Fruit fly (Drosophila melanogaster) whole organism, embryonic: ENCODE data around the gene APC4.

Source experiments
- CG11093 ChIP-seq: fragments of 200-800 bp; sonication (Bioruptor generic); IDR thresholded peaks from 3 replicates; pipeline ENCODE4 v1.3.6; 2022; ENCODE audit warnings: missing biosample characterization, missing genetic modification characterization
- CG13296 ChIP-seq: fragments of 200-800 bp; sonication (Bioruptor generic); optimal IDR thresholded peaks from 3 replicates; lab custom pipeline; 2018; ENCODE audit warnings: missing biosample characterization, mild to moderate bottlenecking, missing genetic modification characterization
- CG14965 ChIP-seq: fragments of 200-800 bp; sonication (Bioruptor generic); optimal IDR thresholded peaks from 2 replicates; lab custom pipeline; 2016; ENCODE audit warnings: missing biosample characterization, missing genetic modification characterization, borderline replicate concordance
- CG15514 ChIP-seq: fragments of 200-800 bp; sonication (Bioruptor generic); optimal IDR thresholded peaks from 3 replicates; lab custom pipeline; 2017; ENCODE audit warnings: missing biosample characterization, missing genetic modification characterization, mild to moderate bottlenecking, moderate library complexity, missing genetic modification reagents
- CG17385 ChIP-seq: fragments of 200-800 bp; sonication (Bioruptor generic); optimal IDR thresholded peaks from 3 replicates; lab custom pipeline; 2018; ENCODE audit warnings: missing biosample characterization, mild to moderate bottlenecking, missing genetic modification characterization
- CG17802 ChIP-seq: fragments of 200-800 bp; sonication (Bioruptor generic); optimal IDR thresholded peaks from 2 replicates; lab custom pipeline; 2018; ENCODE audit warnings: missing biosample characterization, mild to moderate bottlenecking, missing genetic modification characterization, moderate library complexity
- CG18476 ChIP-seq: fragments of 200-800 bp; sonication (Bioruptor generic); optimal IDR thresholded peaks from 2 replicates; lab custom pipeline; 2016; ENCODE audit warnings: missing biosample characterization, mild to moderate bottlenecking, missing genetic modification characterization
- CG2120 ChIP-seq: fragments of 200-800 bp; sonication (Bioruptor generic); optimal IDR thresholded peaks from 3 replicates; lab custom pipeline; 2016; ENCODE audit warnings: missing biosample characterization, missing genetic modification characterization
- CG2678 ChIP-seq: fragments of 200-800 bp; sonication (Bioruptor generic); optimal IDR thresholded peaks from 3 replicates; lab custom pipeline; 2019; ENCODE audit warnings: missing biosample characterization, mild to moderate bottlenecking, missing genetic modification characterization, moderate library complexity
- CG30020 ChIP-seq: fragments of 200-800 bp; optimal IDR thresholded peaks from 2 replicates; lab custom pipeline; 2019; ENCODE audit warnings: missing biosample characterization, mild to moderate bottlenecking, missing genetic modification characterization, moderate library complexity
- CG30431 ChIP-seq: fragments of 200-800 bp; sonication (Bioruptor generic); optimal IDR thresholded peaks from 2 replicates; lab custom pipeline; 2017; ENCODE audit warnings: missing biosample characterization, missing genetic modification characterization
- CG31441 ChIP-seq: fragments of 200-800 bp; sonication (Bioruptor generic); IDR thresholded peaks from 2 replicates; pipeline ENCODE4 v1.3.6; 2022; ENCODE audit warnings: missing biosample characterization, missing genetic modification characterization
- CG5180 ChIP-seq: fragments of 200-800 bp; sonication (Bioruptor generic); optimal IDR thresholded peaks from 3 replicates; lab custom pipeline; 2017; ENCODE audit warnings: missing biosample characterization, missing genetic modification characterization, mild to moderate bottlenecking, moderate library complexity, missing genetic modification reagents
- CG8765 ChIP-seq: fragments of 200-800 bp; sonication (Bioruptor generic); IDR thresholded peaks from 2 replicates; pipeline ENCODE4 v1.3.6; 2022; ENCODE audit warnings: missing biosample characterization, missing genetic modification characterization
- CG9609 ChIP-seq: fragments of 200-800 bp; sonication (Bioruptor generic); optimal IDR thresholded peaks from 3 replicates; lab custom pipeline; 2016; ENCODE audit warnings: missing biosample characterization, missing genetic modification characterization
- Doc2 ChIP-seq: fragments of 200-800 bp; sonication (Bioruptor generic); IDR thresholded peaks from 2 replicates; pipeline ENCODE4 v1.3.6; 2022; ENCODE audit warnings: missing biosample characterization, missing genetic modification characterization
- Max ChIP-seq: fragments of 200-800 bp; sonication (Bioruptor generic); optimal IDR thresholded peaks from 2 replicates; lab custom pipeline; 2016; ENCODE audit warnings: missing biosample characterization, mild to moderate bottlenecking, missing genetic modification characterization
- Med ChIP-seq: fragments of 200-800 bp; sonication (Bioruptor generic); peaks from one replicate; lab custom pipeline; 2016; ENCODE audit warnings: missing biosample characterization, missing genetic modification characterization, mild to moderate bottlenecking, inconsistent platforms, moderate library complexity
- Mes4 ChIP-seq: fragments of 200-800 bp; sonication (Bioruptor generic); optimal IDR thresholded peaks from 2 replicates; lab custom pipeline; 2016; ENCODE audit warnings: missing biosample characterization, missing genetic modification characterization
- Neu2 ChIP-seq: fragments of 200-800 bp; sonication (Bioruptor generic); optimal IDR thresholded peaks from 3 replicates; lab custom pipeline; 2016; ENCODE audit warnings: missing biosample characterization, missing genetic modification characterization, borderline replicate concordance
- Nf-YC ChIP-seq: fragments of 200-800 bp; optimal IDR thresholded peaks from 3 replicates; lab custom pipeline; 2019; ENCODE audit warnings: missing biosample characterization, mild to moderate bottlenecking, missing genetic modification characterization, moderate library complexity
- Ptx1 ChIP-seq: fragments of 200-800 bp; sonication (Bioruptor generic); IDR thresholded peaks from 2 replicates; pipeline ENCODE4 v1.3.6; 2022; ENCODE audit warnings: missing biosample characterization, missing genetic modification characterization
- Rfx ChIP-seq: fragments of 200-800 bp; sonication (Bioruptor generic); IDR thresholded peaks from 2 replicates; pipeline ENCODE4 v1.3.6; 2022; ENCODE audit warnings: missing biosample characterization, missing genetic modification characterization
- Ssrp ChIP-seq: fragments of 200-800 bp; sonication (Bioruptor generic); optimal IDR thresholded peaks from 2 replicates; lab custom pipeline; 2018; ENCODE audit warnings: missing biosample characterization, mild to moderate bottlenecking, missing genetic modification characterization, moderate library complexity
- Stat92E ChIP-seq, 3 experiments: fragments of >200 bp in 2 of 3; fragments of 200-800 bp in 1 of 3; sonication (Bioruptor generic) in 1 of 3; optimal IDR thresholded peaks; 2 replicates each; lab custom pipeline; 2017 to 2019; ENCODE audit warnings: missing biosample characterization in 3 of 3, missing genetic modification characterization in 3 of 3, mild to moderate bottlenecking in 1 of 3, moderate library complexity in 1 of 3
- Vsx1 ChIP-seq: fragments of 200-800 bp; sonication (Bioruptor generic); optimal IDR thresholded peaks from 2 replicates; lab custom pipeline; 2017; ENCODE audit warnings: missing biosample characterization, mild to moderate bottlenecking, missing genetic modification characterization, missing genetic modification reagents
- az2 ChIP-seq: fragments of 200-800 bp; sonication (Bioruptor generic); optimal IDR thresholded peaks from 3 replicates; lab custom pipeline; 2016; ENCODE audit warnings: missing biosample characterization, missing genetic modification characterization
- bsh ChIP-seq, 2 experiments: fragments of 200-800 bp; sonication (Bioruptor generic); optimal IDR thresholded peaks; 2 replicates each; lab custom pipeline; 2017 to 2018; ENCODE audit warnings: mild to moderate bottlenecking in 2 of 2, missing biosample characterization in 2 of 2, missing genetic modification characterization in 2 of 2, moderate library complexity in 1 of 2
- btn ChIP-seq: fragments of 200-800 bp; sonication (Bioruptor generic); optimal IDR thresholded peaks from 2 replicates; lab custom pipeline; 2016; ENCODE audit warnings: missing biosample characterization, missing genetic modification characterization
- chif ChIP-seq, 2 experiments: fragments of 200-800 bp; sonication (Bioruptor generic); optimal IDR thresholded peaks; 3 replicates each; lab custom pipeline; 2016; ENCODE audit warnings: missing biosample characterization in 2 of 2, missing genetic modification characterization in 2 of 2
- chn ChIP-seq: fragments of 200-800 bp; sonication (Bioruptor generic); optimal IDR thresholded peaks from 2 replicates; lab custom pipeline; 2016; ENCODE audit warnings: missing biosample characterization, missing genetic modification characterization
- crol ChIP-seq: fragments of 200-800 bp; sonication (Bioruptor generic); IDR thresholded peaks from 2 replicates; pipeline ENCODE4 v1.3.6; 2022; ENCODE audit warnings: missing biosample characterization, missing genetic modification characterization
- dmrt11E ChIP-seq: fragments of 200-800 bp; sonication (Bioruptor generic); optimal IDR thresholded peaks from 3 replicates; lab custom pipeline; 2018; ENCODE audit warnings: missing biosample characterization, mild to moderate bottlenecking, missing genetic modification characterization, moderate library complexity
- dmrt99B ChIP-seq: fragments of 200-800 bp; sonication (Bioruptor generic); optimal IDR thresholded peaks from 2 replicates; lab custom pipeline; 2018; ENCODE audit warnings: missing biosample characterization, mild to moderate bottlenecking, missing genetic modification characterization, moderate library complexity
- eve ChIP-seq, 2 experiments: fragments of >200 bp; optimal IDR thresholded peaks; 2 replicates each; lab custom pipeline; 2017; ENCODE audit warnings: missing biosample characterization in 2 of 2, missing genetic modification characterization in 2 of 2
- fd64A ChIP-seq: fragments of 200-800 bp; sonication (Bioruptor generic); optimal IDR thresholded peaks from 3 replicates; lab custom pipeline; 2018; ENCODE audit warnings: missing biosample characterization, mild to moderate bottlenecking, missing genetic modification characterization
- her ChIP-seq: fragments of 200-800 bp; sonication (Bioruptor generic); optimal IDR thresholded peaks from 2 replicates; lab custom pipeline; 2016; ENCODE audit warnings: missing biosample characterization, missing genetic modification characterization
- otp ChIP-seq: fragments of 200-800 bp; sonication (Bioruptor generic); IDR thresholded peaks from 3 replicates; pipeline ENCODE4, ENCODE4 v1.3.6; 2022; ENCODE audit warnings: missing biosample characterization, missing genetic modification characterization
- slbo ChIP-seq: fragments of 200-800 bp; sonication (Bioruptor generic); IDR thresholded peaks from 2 replicates; pipeline ENCODE4 v1.3.6; 2022; ENCODE audit warnings: missing biosample characterization, missing genetic modification characterization
- slp2 ChIP-seq: fragments of 200-800 bp; sonication (Bioruptor generic); optimal IDR thresholded peaks from 2 replicates; lab custom pipeline; 2016; ENCODE audit warnings: missing biosample characterization, missing genetic modification characterization
- sna ChIP-seq: fragments of 200-800 bp; sonication (Bioruptor generic); IDR thresholded peaks from 2 replicates; pipeline ENCODE4 v1.3.6; 2022; ENCODE audit warnings: missing biosample characterization, missing genetic modification characterization; ENCODE audit not compliant: partially characterized antibody
- sqz ChIP-seq: fragments of 200-800 bp; sonication (Bioruptor generic); optimal IDR thresholded peaks from 3 replicates; lab custom pipeline; 2018; ENCODE audit warnings: missing biosample characterization, mild to moderate bottlenecking, missing genetic modification characterization
- stwl ChIP-seq: fragments of 200-800 bp; sonication (Bioruptor generic); optimal IDR thresholded peaks from 3 replicates; lab custom pipeline; 2018; ENCODE audit warnings: missing biosample characterization, mild to moderate bottlenecking, missing genetic modification characterization, moderate library complexity
- tin ChIP-seq: fragments of 200-800 bp; sonication (Bioruptor generic); optimal IDR thresholded peaks from 3 replicates; lab custom pipeline; 2016; ENCODE audit warnings: missing biosample characterization, missing genetic modification characterization
- tna ChIP-seq: fragments of 200-800 bp; sonication (Bioruptor generic); IDR thresholded peaks from 2 replicates; pipeline ENCODE4 v1.3.6; 2022; ENCODE audit warnings: missing biosample characterization, missing genetic modification characterization; ENCODE audit not compliant: partially characterized antibody
- wek ChIP-seq: fragments of 200-800 bp; sonication (Bioruptor generic); optimal IDR thresholded peaks from 3 replicates; lab custom pipeline; 2018; ENCODE audit warnings: missing biosample characterization, mild to moderate bottlenecking, missing genetic modification characterization, moderate library complexity
- zfh1 ChIP-seq: fragments of 200-800 bp; sonication (Bioruptor generic); IDR thresholded peaks from 3 replicates; pipeline ENCODE4 v1.3.6; 2022; ENCODE audit warnings: missing biosample characterization, missing genetic modification characterization
- zfh2 ChIP-seq: fragments of 200-800 bp; sonication (Bioruptor generic); optimal IDR thresholded peaks from 2 replicates; lab custom pipeline; 2016; ENCODE audit warnings: missing biosample characterization, missing genetic modification characterization

Gene APC4

dm6 chrX:9109072-9109844 lies 26.5 kb downstream of the APC4 start (continued):
- peak; percentile 60 for TF ChIP-seq tin
- peak; percentile 31 for TF ChIP-seq Max (GFP tag; lab: Kevin White, UChicago)
- peak; percentile 65 for TF ChIP-seq CG2120 (GFP tag; lab: Kevin White, UChicago)
- 0 out of 3 replicates have a peak, but pooled peaks have one; percentile 19 for TF ChIP-seq zfh1 (GFP tag; lab: Robert Waterston, UW)
- peak; percentile 52 to 66 for TF ChIP-seq chif (GFP tag; optimal IDR thresholded peaks at IDR 0.05; lab: Kevin White, UChicago)
- peak; percentile 38; the same call in 1 of the 2 replicates for TF ChIP-seq CG31441 (GFP tag; lab: Robert Waterston, UW)
- peak; percentile 50 for TF ChIP-seq CG30431 (GFP tag; lab: Kevin White, UChicago)
- peak; percentile 28 for TF ChIP-seq sqz (GFP tag; lab: Kevin White, UChicago)
- peak; percentile 56 for TF ChIP-seq Ssrp (tag; lab: Kevin White, UChicago)
- peak; percentile 39 for TF ChIP-seq her (GFP tag; lab: Kevin White, UChicago)
- peak; percentile 51 for TF ChIP-seq CG30020 (tag; lab: Kevin White, UChicago)
- TF ChIP-seq bsh (GFP tag; optimal IDR thresholded peaks at IDR 0.05; lab: Kevin White, UChicago) = peak in 1 of 2 experiments; percentile 41
- no peak for TF ChIP-seq Mes4
- peak; percentile 36 for TF ChIP-seq Nf-YC (tag; lab: Kevin White, UChicago)
- peak; percentile 49 for TF ChIP-seq zfh2 (GFP tag; lab: Kevin White, UChicago)
- no peak for TF ChIP-seq CG14965 (GFP tag; lab: Kevin White, UChicago)
- TF ChIP-seq CG9609 (GFP tag; lab: Kevin White, UChicago) = peak; percentile 45
- peak; percentile 24; the same call in 1 of the 2 replicates for TF ChIP-seq Ptx1 (GFP tag; lab: Robert Waterston, UW)
- TF ChIP-seq stwl (tag; lab: Kevin White, UChicago) = peak; percentile 18
- TF ChIP-seq btn = no peak
- 0 out of 2 replicates have a peak, but pooled peaks have one; percentile 15 for TF ChIP-seq sna (GFP tag; lab: Robert Waterston, UW)
- TF ChIP-seq CG8765 = no peak
- TF ChIP-seq eve (GFP tag; optimal IDR thresholded peaks at IDR 0.05; lab: Kevin White, UChicago) = no peak
- TF ChIP-seq crol (GFP tag; lab: Robert Waterston, UW) = no peak
- no peak for TF ChIP-seq CG15514 (GFP tag; lab: Kevin White, UChicago)
- TF ChIP-seq CG2678 = peak; percentile 63
- no peak for TF ChIP-seq Stat92E (GFP tag; optimal IDR thresholded peaks at IDR 0.05; lab: Kevin White, UChicago)
- TF ChIP-seq Neu2 (GFP tag; lab: Kevin White, UChicago) = no peak
- TF ChIP-seq otp (GFP tag; lab: Robert Waterston, UW) = 0 out of 3 replicates have a peak, but pooled peaks have one; percentile 28
- peak; percentile 55 for TF ChIP-seq CG18476 (GFP tag; lab: Kevin White, UChicago)
- no peak for TF ChIP-seq fd64A (GFP tag; lab: Kevin White, UChicago)
- TF ChIP-seq Vsx1 (GFP tag; lab: Kevin White, UChicago) = no peak
- TF ChIP-seq chn (GFP tag; lab: Kevin White, UChicago) = peak; percentile 52
- peak; percentile 63 for TF ChIP-seq dmrt11E
- TF ChIP-seq az2 (GFP tag; lab: Kevin White, UChicago) = peak; percentile 49
- TF ChIP-seq Med = peak; percentile 89
- no peak for TF ChIP-seq Doc2 (GFP tag; lab: Robert Waterston, UW)
- TF ChIP-seq CG13296 = peak; percentile 6
- TF ChIP-seq CG11093 (GFP tag; lab: Robert Waterston, UW) = 0 out of 3 replicates have a peak, but pooled peaks have one; percentile 28
- TF ChIP-seq slp2 = no peak
- TF ChIP-seq wek (GFP tag; lab: Kevin White, UChicago) = peak; percentile 38
- TF ChIP-seq tna = no peak
- peak; percentile 49 for TF ChIP-seq slbo (GFP tag; lab: Robert Waterston, UW)
- peak; percentile 42 for TF ChIP-seq Rfx (GFP tag; lab: Robert Waterston, UW)
- TF ChIP-seq CG5180 (GFP tag; lab: Kevin White, UChicago) = no peak
- peak; percentile 36 for TF ChIP-seq CG17385 (GFP tag; lab: Kevin White, UChicago)
- no peak for TF ChIP-seq dmrt99B
- TF ChIP-seq CG17802 (tag; lab: Kevin White, UChicago) = peak; percentile 30
